Worm (Caenorhabditis elegans) whole organism, late embryonic: ENCODE measurements around the gene F42A9.6.

Experiments
- C08G9.2 ChIP-seq: sonication (generic microtip); optimal IDR thresholded peaks from 2 replicates; lab custom pipeline; 2016; ENCODE audit warnings: mild to moderate bottlenecking, missing genetic modification characterization, moderate library complexity, missing compliant biosample characterization
- C38D4.7 ChIP-seq: fragments of 200-800 bp; sonication (Bioruptor generic); optimal IDR thresholded peaks from 2 replicates; lab custom pipeline; 2018; ENCODE audit warnings: mild to moderate bottlenecking, missing genetic modification characterization, moderate library complexity, missing compliant biosample characterization
- K02D7.2 ChIP-seq: sonication (generic microtip); optimal IDR thresholded peaks from 2 replicates; lab custom pipeline; 2017; ENCODE audit warnings: mild to moderate bottlenecking, missing genetic modification characterization, missing compliant biosample characterization
- K09A11.1 ChIP-seq: sonication (generic microtip); optimal IDR thresholded peaks from 2 replicates; lab custom pipeline; 2017; ENCODE audit warnings: antibody characterized with exemption, mild to moderate bottlenecking, missing genetic modification characterization, missing compliant biosample characterization; ENCODE audit not compliant: insufficient read depth
- T23F11.4 ChIP-seq: fragments of 200-800 bp; sonication (Bioruptor generic); optimal IDR thresholded peaks from 2 replicates; lab custom pipeline; 2018; ENCODE audit warnings: mild to moderate bottlenecking, missing genetic modification characterization, missing compliant biosample characterization
- ahr-1 ChIP-seq: sonication (generic microtip); optimal IDR thresholded peaks from 2 replicates; lab custom pipeline; 2016; ENCODE audit warnings: missing genetic modification characterization, missing compliant biosample characterization
- ceh-18 ChIP-seq: sonication (generic microtip); optimal IDR thresholded peaks from 2 replicates; lab custom pipeline; 2016; ENCODE audit warnings: missing genetic modification characterization, missing compliant biosample characterization
- ceh-19 ChIP-seq: fragments of 200-800 bp; sonication (Bioruptor generic); optimal IDR thresholded peaks from 2 replicates; lab custom pipeline; 2018; ENCODE audit warnings: mild to moderate bottlenecking, missing genetic modification characterization, missing compliant biosample characterization
- ceh-24 ChIP-seq: sonication (generic microtip); optimal IDR thresholded peaks from 2 replicates; lab custom pipeline; 2016; ENCODE audit warnings: mild to moderate bottlenecking, missing genetic modification characterization, missing compliant biosample characterization
- ceh-48 ChIP-seq: sonication (generic microtip); optimal IDR thresholded peaks from 2 replicates; lab custom pipeline; 2016; ENCODE audit warnings: missing genetic modification characterization, inconsistent platforms, missing compliant biosample characterization
- dve-1 ChIP-seq: sonication (generic microtip); optimal IDR thresholded peaks from 2 replicates; lab custom pipeline; 2017; ENCODE audit warnings: antibody characterized with exemption, mild to moderate bottlenecking, missing genetic modification characterization, missing compliant biosample characterization
- fax-1 ChIP-seq: sonication (generic microtip); optimal IDR thresholded peaks from 2 replicates; lab custom pipeline; 2016; ENCODE audit warnings: missing genotype, missing genetic modification characterization, missing compliant biosample characterization
- fkh-10 ChIP-seq: fragments of 150-350 bp; optimal IDR thresholded peaks from 2 replicates; lab custom pipeline; 2014; ENCODE audit warnings: missing biosample characterization, missing genetic modification reagents, missing genetic modification characterization
- fkh-6 ChIP-seq: sonication (generic microtip); optimal IDR thresholded peaks from 2 replicates; lab custom pipeline; 2016; ENCODE audit warnings: missing genetic modification characterization, missing compliant biosample characterization
- gmeb-2 ChIP-seq: sonication (generic microtip); optimal IDR thresholded peaks from 2 replicates; lab custom pipeline; 2016; ENCODE audit warnings: missing genetic modification characterization, inconsistent platforms, missing compliant biosample characterization
- hlh-13 ChIP-seq: fragments of 200-800 bp; sonication (Bioruptor generic); optimal IDR thresholded peaks from 2 replicates; lab custom pipeline; 2018; ENCODE audit warnings: mild to moderate bottlenecking, missing genetic modification characterization, missing compliant biosample characterization
- hlh-6 ChIP-seq: sonication (generic microtip); optimal IDR thresholded peaks from 2 replicates; lab custom pipeline; 2016; ENCODE audit warnings: missing genotype, missing genetic modification characterization, missing compliant biosample characterization
- hlh-8 ChIP-seq: sonication (generic microtip); optimal IDR thresholded peaks from 2 replicates; lab custom pipeline; 2016; ENCODE audit warnings: missing genotype, missing genetic modification characterization, missing compliant biosample characterization
- lim-6 ChIP-seq: sonication (generic microtip); optimal IDR thresholded peaks from 2 replicates; lab custom pipeline; 2016; ENCODE audit warnings: missing genetic modification characterization, missing compliant biosample characterization
- madf-2 ChIP-seq: sonication (generic microtip); optimal IDR thresholded peaks from 2 replicates; lab custom pipeline; 2017; ENCODE audit warnings: missing genetic modification characterization, missing compliant biosample characterization
- nfya-1 ChIP-seq: sonication (generic microtip); optimal IDR thresholded peaks from 2 replicates; lab custom pipeline; 2017; ENCODE audit warnings: missing genetic modification characterization, mild to moderate bottlenecking, missing compliant biosample characterization, antibody characterized with exemption, moderate library complexity
- nhr-11 ChIP-seq: fragments of 150-350 bp; optimal IDR thresholded peaks from 2 replicates; lab custom pipeline; 2014; ENCODE audit warnings: missing biosample characterization, missing genetic modification characterization
- pag-3 ChIP-seq: sonication (generic microtip); optimal IDR thresholded peaks from 2 replicates; lab custom pipeline; 2016; ENCODE audit warnings: missing compliant biosample characterization, missing genetic modification characterization, borderline replicate concordance
- pax-1 ChIP-seq: fragments of 150-350 bp; optimal IDR thresholded peaks from 2 replicates; lab custom pipeline; 2014; ENCODE audit warnings: missing biosample characterization, missing genetic modification characterization
- pha-4 ChIP-seq: fragments of 150-350 bp; optimal IDR thresholded peaks from 2 replicates; lab custom pipeline; 2018; ENCODE audit warnings: missing biosample characterization, missing genetic modification reagents, missing genetic modification characterization
- pros-1 ChIP-seq: fragments of 150-350 bp; optimal IDR thresholded peaks from 2 replicates; lab custom pipeline; 2014; ENCODE audit warnings: missing biosample characterization, missing genetic modification reagents, missing genetic modification characterization
- rnt-1 ChIP-seq: sonication (generic microtip); optimal IDR thresholded peaks from 2 replicates; lab custom pipeline; 2016; ENCODE audit warnings: missing genetic modification characterization, missing compliant biosample characterization
- sdc-2 ChIP-seq: sonication (generic microtip); optimal IDR thresholded peaks from 2 replicates; lab custom pipeline; 2016; ENCODE audit warnings: missing genotype, missing genetic modification characterization, missing compliant biosample characterization
- syd-9 ChIP-seq: sonication (generic microtip); optimal IDR thresholded peaks from 2 replicates; lab custom pipeline; 2016; ENCODE audit warnings: mild to moderate bottlenecking, missing genetic modification characterization, moderate library complexity, missing compliant biosample characterization
- tbx-7 ChIP-seq: sonication (generic microtip); optimal IDR thresholded peaks from 2 replicates; lab custom pipeline; 2016; ENCODE audit warnings: missing genotype, missing genetic modification characterization, missing compliant biosample characterization
- unc-3 ChIP-seq, 2 experiments: fragments of 200-800 bp in 1 of 2; sonication (Bioruptor generic) in 1 of 2; sonication (generic microtip) in 1 of 2; conservative IDR thresholded peaks in 1 of 2; optimal IDR thresholded peaks in 1 of 2; 2 replicates each; pipeline versions ENCODE4 v1.3.6 to Lab custom; 2016 to 2022; ENCODE audit warnings: missing compliant biosample characterization in 2 of 2, missing genetic modification characterization in 2 of 2, missing genetic modification reagents in 1 of 2
- unc-42 ChIP-seq: sonication (generic microtip); optimal IDR thresholded peaks from 2 replicates; lab custom pipeline; 2016; ENCODE audit warnings: missing genotype, missing genetic modification characterization, missing compliant biosample characterization
- unc-55 ChIP-seq: sonication (generic microtip); optimal IDR thresholded peaks from 2 replicates; lab custom pipeline; 2017; ENCODE audit warnings: missing biosample characterization, missing genetic modification reagents, missing genetic modification characterization
- ztf-16 ChIP-seq: sonication (generic microtip); optimal IDR thresholded peaks from 2 replicates; lab custom pipeline; 2017; ENCODE audit warnings: missing genetic modification characterization, missing compliant biosample characterization

The F42A9.6 gene

ce11 chrIV:8595767-8596166, 13.3 kb upstream of the F42A9.6 start, which contains the start of gene clec-181:
TSS of gene clec-181 (plus strand) at chrIV:8596067.
- TF ChIP-seq K09A11.1 (tag; lab: Kevin White, UChicago) (no peak), lim-6 (no peak), C08G9.2 (tag; lab: Kevin White, UChicago) (no peak), fkh-6 (tag; lab: Kevin White, UChicago) (no peak), syd-9 (no peak), hlh-13 (no peak), gmeb-2 (tag; lab: Kevin White, UChicago) (no peak), C38D4.7 (GFP tag; lab: Kevin White, UChicago) (no peak), ceh-24 (tag; lab: Kevin White, UChicago) (no peak), pros-1 (tag; lab: Kevin White, UChicago) (no peak), madf-2 (tag; lab: Kevin White, UChicago) (no peak), ceh-18 (no peak), ztf-16 (tag; lab: Kevin White, UChicago) (no peak), pha-4 (no peak), nhr-11 (no peak), tbx-7 (tag; lab: Kevin White, UChicago) (no peak)

- TF ChIP-seq ahr-1 (tag; lab: Kevin White, UChicago) (no peak), tbx-7 (tag; lab: Kevin White, UChicago) (no peak), ceh-48 (tag; lab: Kevin White, UChicago) (peak; percentile 19), hlh-13 (no peak), nfya-1 (tag; lab: Kevin White, UChicago) (peak; percentile 44), K02D7.2 (no peak), rnt-1 (tag; lab: Kevin White, UChicago) (no peak), pha-4 (no peak), fkh-10 (no peak), K09A11.1 (tag; lab: Kevin White, UChicago) (no peak), dve-1 (tag; lab: Kevin White, UChicago) (no peak)
- TF ChIP-seq, all 69 proteins: peak for 2
Measured at ce11 chrIV:8597504-8597903, 11.5 kb upstream of the F42A9.6 start.

- TF ChIP-seq fax-1 (tag; lab: Kevin White, UChicago) (no peak), unc-42 (tag; lab: Kevin White, UChicago) (no peak), pax-1 (tag; lab: Kevin White, UChicago) (no peak)
Measured at ce11 chrIV:8600712-8601330, 8.2 kb upstream of the F42A9.6 start, which contains the start of gene Y59H11AR.4. TSS of gene Y59H11AR.4 (minus strand) at chrIV:8600762.

ce11 chrIV:8602877-8603276, 6.2 kb upstream of the F42A9.6 start, which contains the start of gene Y59H11AR.10:
TSS of gene Y59H11AR.10 (plus strand) at chrIV:8603177.
- TF ChIP-seq unc-3 (GFP tag; conservative IDR thresholded peaks at IDR 0.05; lab: Robert Waterston, UW) (no peak), unc-3 (tag; optimal IDR thresholded peaks at IDR 0.05; lab: Kevin White, UChicago) (no peak), C38D4.7 (GFP tag; lab: Kevin White, UChicago) (no peak), ceh-18 (no peak), hlh-8 (tag; lab: Kevin White, UChicago) (no peak), pag-3 (tag; lab: Kevin White, UChicago) (no peak), hlh-6 (no peak), T23F11.4 (GFP tag; lab: Kevin White, UChicago) (no peak), ztf-16 (tag; lab: Kevin White, UChicago) (no peak), ceh-19 (GFP tag; lab: Kevin White, UChicago) (no peak), fax-1 (tag; lab: Kevin White, UChicago) (no peak), fkh-10 (no peak)

- TF ChIP-seq ceh-18: peak; percentile 63
- TF ChIP-seq unc-55 (GFP tag; lab: Kevin White, UChicago): peak; percentile 16
- TF ChIP-seq sdc-2 (tag; lab: Kevin White, UChicago): no peak
Measured at ce11 chrIV:8605217-8605616, 3.8 kb upstream of the F42A9.6 start.
